Fruit fly (Drosophila melanogaster): ENCODE data around the gene Ubx.

dm6 chr3R:16732387-16732786, 1.8 kb downstream of the Ubx start:
- TF ChIP-seq pan (optimal IDR thresholded peaks at IDR 0.05) (no peak), usp (GFP tag; optimal IDR thresholded peaks at IDR 0.05) (no peak), EcR (GFP tag; optimal IDR thresholded peaks at IDR 0.05) (no peak)
